Fruit fly (Drosophila melanogaster) whole organism, adult: Measurements from ENCODE around the gene CG6664.

Experiments used
- CG5204 ChIP-seq: fragments of 200-800 bp; sonication (Bioruptor generic); optimal IDR thresholded peaks from 2 replicates; lab custom pipeline; 2016; ENCODE audit warnings: missing biosample characterization, missing genetic modification characterization
- Clk ChIP-seq: fragments of 200-800 bp; sonication (Bioruptor generic); optimal IDR thresholded peaks from 2 replicates; lab custom pipeline; 2017; ENCODE audit warnings: missing biosample characterization, missing genetic modification characterization
- Crg-1 ChIP-seq: fragments of 200-800 bp; sonication (Bioruptor generic); optimal IDR thresholded peaks from 2 replicates; lab custom pipeline; 2016; ENCODE audit warnings: missing biosample characterization, missing genetic modification characterization
- Mnt ChIP-seq: fragments of 200-800 bp; sonication (Bioruptor generic); optimal IDR thresholded peaks from 2 replicates; lab custom pipeline; 2016; ENCODE audit warnings: missing biosample characterization, mild to moderate bottlenecking, missing genetic modification characterization
- cnc ChIP-seq, 2 experiments: fragments of >200 bp; optimal IDR thresholded peaks; 2 replicates each; lab custom pipeline; 2017

DNA sequence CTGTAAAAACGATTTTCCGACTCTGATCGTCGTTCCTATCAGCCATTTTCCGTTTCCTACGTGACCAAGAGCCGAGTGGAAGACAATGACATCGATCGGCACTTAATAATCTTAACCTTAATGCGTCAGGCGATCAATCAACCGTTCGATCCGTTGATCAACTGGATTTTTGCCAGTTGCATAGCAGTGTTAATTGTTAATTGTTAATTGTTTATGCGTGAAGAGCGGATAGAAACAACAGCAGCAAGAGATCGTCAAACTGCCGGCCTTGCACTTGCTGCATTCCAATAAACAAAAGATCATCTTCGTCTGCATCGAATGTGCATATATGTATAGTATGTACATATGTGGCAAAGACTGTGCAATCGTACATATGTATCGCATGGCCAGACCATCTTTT, 27.5 kb downstream of the CG6664 start:
- TF ChIP-seq cnc (optimal IDR thresholded peaks at IDR 0.05; lab: Kevin White, UChicago) (no peak), Crg-1 (GFP tag; lab: Kevin White, UChicago) (no peak), Mnt (GFP tag; lab: Kevin White, UChicago) (no peak), Clk (GFP tag; lab: Kevin White, UChicago) (no peak), CG5204 (GFP tag; lab: Kevin White, UChicago) (no peak)
